Fruit fly (Drosophila melanogaster) whole organism, wandering third instar larva: ENCODE results near the gene CG4042.

Source experiments
- Abd-B ChIP-seq: fragments of >200 bp; optimal IDR thresholded peaks from 2 replicates; lab custom pipeline; 2017; ENCODE audit warnings: missing biosample characterization, missing genetic modification characterization
- CG32264 ChIP-seq: fragments of 200-800 bp; sonication (Bioruptor generic); optimal IDR thresholded peaks from 2 replicates; lab custom pipeline; 2016; ENCODE audit warnings: missing biosample characterization, missing genetic modification characterization
- CG9705 ChIP-seq: fragments of 200-800 bp; sonication (Bioruptor generic); optimal IDR thresholded peaks from 2 replicates; lab custom pipeline; 2018; ENCODE audit warnings: missing biosample characterization, mild to moderate bottlenecking, missing genetic modification characterization
- CrebA ChIP-seq: fragments of 200-800 bp; sonication (Bioruptor generic); optimal IDR thresholded peaks from 2 replicates; lab custom pipeline; 2016; ENCODE audit warnings: missing biosample characterization, mild to moderate bottlenecking, missing genetic modification characterization, borderline replicate concordance
- Dfd ChIP-seq: fragments of >200 bp; optimal IDR thresholded peaks from 2 replicates; lab custom pipeline; 2017; ENCODE audit warnings: missing biosample characterization, missing genetic modification characterization
- Dif ChIP-seq: fragments of 200-275, 200-300 bp; sonication (Bioruptor generic); optimal IDR thresholded peaks from 2 replicates; lab custom pipeline; 2018; ENCODE audit warnings: missing biosample characterization, missing genetic modification characterization; ENCODE audit not compliant: partially characterized antibody
- GATAd ChIP-seq: sonication (Bioruptor generic); optimal IDR thresholded peaks from 2 replicates; lab custom pipeline; 2016; ENCODE audit warnings: missing biosample characterization, missing genetic modification characterization
- HLH106 ChIP-seq: fragments of 200-800 bp; optimal IDR thresholded peaks from 3 replicates; lab custom pipeline; 2019; ENCODE audit warnings: missing biosample characterization, mild to moderate bottlenecking, missing genetic modification characterization, moderate library complexity
- Hnf4 ChIP-seq: fragments of 200-800 bp; sonication (Bioruptor generic); optimal IDR thresholded peaks from 2 replicates; lab custom pipeline; 2016; ENCODE audit warnings: missing biosample characterization, mild to moderate bottlenecking, missing genetic modification characterization
- Hr78 ChIP-seq: fragments of >200 bp; optimal IDR thresholded peaks from 2 replicates; lab custom pipeline; 2017; ENCODE audit warnings: missing biosample characterization, missing genetic modification characterization
- Hr83 ChIP-seq: fragments of 200-300 bp; sonication (Bioruptor generic); optimal IDR thresholded peaks from 2 replicates; lab custom pipeline; 2016; ENCODE audit warnings: missing biosample characterization, mild to moderate bottlenecking, missing genetic modification characterization, moderate library complexity; ENCODE audit not compliant: poor library complexity, severe bottlenecking
- Jra ChIP-seq: sonication (Bioruptor generic); optimal IDR thresholded peaks from 2 replicates; lab custom pipeline; 2016; ENCODE audit warnings: missing biosample characterization, missing genetic modification characterization
- Mio ChIP-seq: sonication (Bioruptor generic); optimal IDR thresholded peaks from 2 replicates; lab custom pipeline; 2016; ENCODE audit warnings: missing biosample characterization, missing genetic modification characterization
- Myc ChIP-seq: fragments of >200 bp; optimal IDR thresholded peaks from 2 replicates; lab custom pipeline; 2017
- N ChIP-seq: fragments of >200 bp; optimal IDR thresholded peaks from 2 replicates; lab custom pipeline; 2018; ENCODE audit warnings: missing biosample characterization, missing external identifiers, missing genetic modification characterization
- OdsH ChIP-seq: fragments of 200-800 bp; sonication (Bioruptor generic); optimal IDR thresholded peaks from 2 replicates; lab custom pipeline; 2016; ENCODE audit warnings: missing biosample characterization, mild to moderate bottlenecking, missing genetic modification characterization
- Rel ChIP-seq, 2 experiments: fragments of 200-800 bp; sonication (Bioruptor generic) in 1 of 2; optimal IDR thresholded peaks; 2 replicates in 1 of 2; 3 replicates in 1 of 2; lab custom pipeline; 2016 to 2019; ENCODE audit warnings: mild to moderate bottlenecking in 2 of 2, missing biosample characterization in 2 of 2, missing genetic modification characterization in 2 of 2, moderate library complexity in 1 of 2
- Sp1 ChIP-seq: fragments of 200-800 bp; sonication (Bioruptor generic); optimal IDR thresholded peaks from 3 replicates; lab custom pipeline; 2019; ENCODE audit warnings: missing biosample characterization, mild to moderate bottlenecking, missing genetic modification characterization, moderate library complexity
- Vsx2 ChIP-seq: fragments of 200-300, 225-300 bp; sonication (Bioruptor generic); optimal IDR thresholded peaks from 2 replicates; lab custom pipeline; 2018; ENCODE audit warnings: missing biosample characterization, missing genetic modification characterization; ENCODE audit not compliant: partially characterized antibody
- br ChIP-seq: fragments of 200-800 bp; sonication (Bioruptor generic); optimal IDR thresholded peaks from 2 replicates; lab custom pipeline; 2016; ENCODE audit warnings: missing biosample characterization, missing genetic modification characterization
- brk ChIP-seq: fragments of 200-800 bp; sonication (Bioruptor generic); optimal IDR thresholded peaks from 2 replicates; lab custom pipeline; 2016; ENCODE audit warnings: missing biosample characterization, mild to moderate bottlenecking, missing genetic modification characterization
- dl ChIP-seq, 2 experiments: fragments of 175-275, 200-275 bp in 1 of 2; fragments of 200-275 bp in 1 of 2; sonication (Bioruptor generic); optimal IDR thresholded peaks; lab custom pipeline; 2018; ENCODE audit warnings: mild to moderate bottlenecking in 2 of 2, missing biosample characterization in 2 of 2, missing genetic modification characterization in 2 of 2, moderate library complexity in 2 of 2; ENCODE audit not compliant: partially characterized antibody in 2 of 2, insufficient read depth in 1 of 2
- dmrt93B ChIP-seq: fragments of 200-800 bp; sonication (Bioruptor generic); optimal IDR thresholded peaks from 2 replicates; lab custom pipeline; 2018; ENCODE audit warnings: missing biosample characterization, mild to moderate bottlenecking, missing genetic modification characterization
- dsf ChIP-seq: sonication (Bioruptor generic); optimal IDR thresholded peaks from 2 replicates; lab custom pipeline; 2016; ENCODE audit warnings: missing biosample characterization, missing genetic modification characterization, borderline replicate concordance
- ey ChIP-seq: fragments of 200-800 bp; sonication (Bioruptor generic); optimal IDR thresholded peaks from 2 replicates; lab custom pipeline; 2016; ENCODE audit warnings: missing biosample characterization, missing genetic modification characterization
- foxo ChIP-seq, 2 experiments: fragments of 200-800 bp; sonication (Bioruptor generic); optimal IDR thresholded peaks; 2 replicates in 1 of 2; 3 replicates in 1 of 2; lab custom pipeline; 2016 to 2017; ENCODE audit warnings: missing biosample characterization in 2 of 2, missing genetic modification characterization in 2 of 2
- fru ChIP-seq: fragments of 200-800 bp; sonication (Bioruptor generic); optimal IDR thresholded peaks from 3 replicates; lab custom pipeline; 2016; ENCODE audit warnings: missing biosample characterization, mild to moderate bottlenecking, missing genetic modification characterization
- h ChIP-seq: fragments of 200-800 bp; sonication (Bioruptor generic); optimal IDR thresholded peaks from 3 replicates; lab custom pipeline; 2016; ENCODE audit warnings: missing biosample characterization, mild to moderate bottlenecking, missing genetic modification characterization
- jim ChIP-seq: fragments of 175-275, 200-325 bp; sonication (Bioruptor generic); optimal IDR thresholded peaks from 2 replicates; lab custom pipeline; 2016; ENCODE audit warnings: missing biosample characterization, mild to moderate bottlenecking, missing genetic modification characterization
- lola ChIP-seq: fragments of >200 bp; optimal IDR thresholded peaks from 2 replicates; lab custom pipeline; 2017; ENCODE audit warnings: missing biosample characterization, missing genetic modification characterization
- pan ChIP-seq: fragments of >200 bp; optimal IDR thresholded peaks from 2 replicates; lab custom pipeline; 2017
- psq ChIP-seq: fragments of 200-800 bp; sonication (Bioruptor generic); optimal IDR thresholded peaks from 3 replicates; lab custom pipeline; 2017; ENCODE audit warnings: missing biosample characterization, mild to moderate bottlenecking, missing genetic modification characterization, moderate library complexity
- rgr ChIP-seq: fragments of 200-800 bp; sonication (Bioruptor generic); optimal IDR thresholded peaks from 3 replicates; lab custom pipeline; 2016; ENCODE audit warnings: missing biosample characterization, mild to moderate bottlenecking, missing genetic modification characterization
- sv ChIP-seq: fragments of 200-800 bp; sonication (Bioruptor generic); optimal IDR thresholded peaks from 3 replicates; lab custom pipeline; 2016; ENCODE audit warnings: missing biosample characterization, missing genetic modification characterization
- tai ChIP-seq: sonication (Bioruptor generic); optimal IDR thresholded peaks from 2 replicates; lab custom pipeline; 2016; ENCODE audit warnings: missing biosample characterization, missing genetic modification characterization
- usp ChIP-seq: fragments of >200 bp; optimal IDR thresholded peaks from 2 replicates; lab custom pipeline; 2017; ENCODE audit warnings: missing biosample characterization, missing genetic modification characterization
- woc ChIP-seq: sonication (Bioruptor generic); optimal IDR thresholded peaks from 2 replicates; lab custom pipeline; 2016; ENCODE audit warnings: missing biosample characterization, mild to moderate bottlenecking, missing genetic modification characterization

CG4042 gene

dm6 chr3L:20737346-20737745, 34.0 kb downstream of the CG4042 start:
- TF ChIP-seq rgr (GFP tag; lab: Kevin White, UChicago), result peak; percentile 7
- peak; percentile 10 for TF ChIP-seq OdsH (GFP tag; lab: Kevin White, UChicago)
- no peak for TF ChIP-seq Rel (GFP tag; optimal IDR thresholded peaks at IDR 0.05; lab: Kevin White, UChicago)
- no peak for TF ChIP-seq Rel (tag; optimal IDR thresholded peaks at IDR 0.05; lab: Kevin White, UChicago)
- no peak for TF ChIP-seq psq (GFP tag; lab: Kevin White, UChicago)
- no peak for TF ChIP-seq Abd-B
- TF ChIP-seq foxo (GFP tag; optimal IDR thresholded peaks at IDR 0.05; lab: Kevin White, UChicago), result peak in 1 of 2 experiments; percentile 1
- TF ChIP-seq woc, result no peak
- no peak for TF ChIP-seq Vsx2 (GFP tag; lab: Kevin White, UChicago)
- TF ChIP-seq h (GFP tag; lab: Kevin White, UChicago), result peak; percentile 44
- peak; percentile 2 for TF ChIP-seq Sp1

dm6 chr3L:20736266-20736665, 35.0 kb downstream of the CG4042 start:
- no peak for TF ChIP-seq HLH106 (tag; lab: Kevin White, UChicago)
- TF ChIP-seq rgr (GFP tag; lab: Kevin White, UChicago), result peak; percentile 11

dm6 chr3L:20734258-20734624, 37.1 kb downstream of the CG4042 start:
- TF ChIP-seq Hnf4 (no peak), Dif (GFP tag; lab: Kevin White, UChicago) (no peak), brk (GFP tag; lab: Kevin White, UChicago) (no peak), dmrt93B (no peak), Abd-B (no peak), Dfd (no peak), br (no peak), jim (GFP tag; lab: Kevin White, UChicago) (no peak), HLH106 (tag; lab: Kevin White, UChicago) (no peak), Hr78 (GFP tag; lab: Kevin White, UChicago) (no peak), N (no peak), ey (GFP tag; lab: Kevin White, UChicago) (no peak)

- TF ChIP-seq HLH106 (tag; lab: Kevin White, UChicago) (peak; percentile 1), Rel (GFP tag; optimal IDR thresholded peaks at IDR 0.05; lab: Kevin White, UChicago) (no peak), Rel (tag; optimal IDR thresholded peaks at IDR 0.05; lab: Kevin White, UChicago) (peak; percentile 26), Dif (GFP tag; lab: Kevin White, UChicago) (peak; percentile 54), jim (GFP tag; lab: Kevin White, UChicago) (no peak), brk (GFP tag; lab: Kevin White, UChicago) (no peak), rgr (GFP tag; lab: Kevin White, UChicago) (no peak), GATAd (no peak), Abd-B (no peak), usp (no peak), CG32264 (no peak), pan (lab: Kevin White, UChicago) (no peak), ey (GFP tag; lab: Kevin White, UChicago) (peak; percentile 2), OdsH (GFP tag; lab: Kevin White, UChicago) (no peak), N (no peak), Jra (no peak), sv (GFP tag; lab: Kevin White, UChicago) (no peak), dsf (GFP tag; lab: Kevin White, UChicago) (no peak), woc (no peak), br (no peak), CG9705 (no peak), CrebA (GFP tag; lab: Kevin White, UChicago) (no peak), Myc (lab: Kevin White, UChicago) (no peak), fru (GFP tag; lab: Kevin White, UChicago) (no peak), Hr83 (GFP tag; lab: Kevin White, UChicago) (peak; percentile 16), Dfd (no peak), Vsx2 (GFP tag; lab: Kevin White, UChicago) (no peak), Sp1 (no peak), psq (GFP tag; lab: Kevin White, UChicago) (no peak), dmrt93B (no peak), lola (GFP tag; lab: Kevin White, UChicago) (no peak), Hnf4 (no peak), foxo (GFP tag; optimal IDR thresholded peaks at IDR 0.05; lab: Kevin White, UChicago) (no peak), Hr78 (GFP tag; lab: Kevin White, UChicago) (no peak), dl (GFP tag; optimal IDR thresholded peaks at IDR 0.05; lab: Kevin White, UChicago; ENCODE audit: insufficient read depth in 1 of 2, partially characterized antibody in 2 of 2) (peak in 1 of 2 experiments; percentile 74), Mio (GFP tag; lab: Kevin White, UChicago) (no peak), tai (no peak), h (GFP tag; lab: Kevin White, UChicago) (no peak)
Measured at dm6 chr3L:20733530-20734257, 37.6 kb downstream of the CG4042 start.
